Worm (Caenorhabditis elegans) whole organism, L1 larva: ENCODE data around the gene D1086.12.

Experiments used
- C16A3.4 ChIP-seq: fragments of 150-350 bp; optimal IDR thresholded peaks from 2 replicates; lab custom pipeline; 2014; ENCODE audit warnings: missing biosample characterization, missing genetic modification characterization
- aly-2 ChIP-seq: fragments of 150-350 bp; optimal IDR thresholded peaks from 2 replicates; lab custom pipeline; 2014; ENCODE audit warnings: missing biosample characterization, missing genetic modification characterization
- ama-1 ChIP-seq: fragments of 150-350 bp; optimal IDR thresholded peaks from 2 replicates; lab custom pipeline; 2014
- blmp-1 ChIP-seq: fragments of 150-350 bp; optimal IDR thresholded peaks from 2 replicates; lab custom pipeline; 2014; ENCODE audit warnings: missing biosample characterization, missing genetic modification characterization
- ceh-90 ChIP-seq: sonication (generic microtip); optimal IDR thresholded peaks from 2 replicates; lab custom pipeline; 2016; ENCODE audit warnings: missing genetic modification characterization, missing compliant biosample characterization
- pag-3 ChIP-seq: sonication (generic microtip); optimal IDR thresholded peaks from 2 replicates; lab custom pipeline; 2017; ENCODE audit warnings: missing genetic modification characterization, mild to moderate bottlenecking, missing compliant biosample characterization, antibody characterized with exemption, borderline replicate concordance; ENCODE audit not compliant: insufficient read depth
- rnt-1 ChIP-seq: sonication (generic microtip); optimal IDR thresholded peaks from 2 replicates; lab custom pipeline; 2016; ENCODE audit warnings: mild to moderate bottlenecking, missing genetic modification characterization, moderate library complexity, missing compliant biosample characterization
- sptf-1 ChIP-seq: fragments of 150-350 bp; optimal IDR thresholded peaks from 2 replicates; lab custom pipeline; 2014; ENCODE audit warnings: missing biosample characterization, missing genetic modification characterization
- unc-62 ChIP-seq: fragments of 150-350 bp; optimal IDR thresholded peaks from 2 replicates; lab custom pipeline; 2014; ENCODE audit warnings: missing biosample characterization, missing genetic modification reagents, missing genetic modification characterization
- ztf-11 ChIP-seq, 2 experiments: sonication (generic microtip); optimal IDR thresholded peaks; 2 replicates each; lab custom pipeline; 2016 to 2017; ENCODE audit warnings: missing genetic modification characterization in 2 of 2, missing biosample characterization in 1 of 2, missing compliant biosample characterization in 1 of 2

DNA sequence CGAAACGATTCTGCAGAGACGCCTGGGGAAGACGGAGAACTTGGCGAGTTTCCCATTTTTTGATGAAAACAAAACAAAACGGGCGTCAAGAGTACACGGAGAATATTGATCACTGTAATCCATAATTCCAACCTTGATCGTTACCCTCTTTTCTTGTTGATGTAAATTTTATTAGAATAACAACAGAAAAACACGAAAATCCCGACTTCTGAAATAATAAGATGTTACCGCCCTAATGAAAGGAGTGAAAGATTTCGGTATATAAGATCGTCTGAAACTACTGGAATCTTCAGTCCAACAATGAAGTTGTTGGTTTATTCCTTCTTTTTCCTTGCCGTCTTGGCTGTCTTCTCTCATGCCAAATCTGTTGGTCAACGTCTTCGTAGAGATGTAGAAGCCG is 3.0 kb downstream of the D1086.12 start, which contains the start of gene D1086.9:
- TF ChIP-seq unc-62 (GFP tag; lab: Kevin White, UChicago) = no peak
- TF ChIP-seq aly-2 (tag; lab: Kevin White, UChicago) = no peak
- no peak for TF ChIP-seq pag-3 (tag; lab: Kevin White, UChicago)
- TF ChIP-seq blmp-1 (tag; lab: Kevin White, UChicago) = no peak
- no peak for TF ChIP-seq rnt-1 (tag; lab: Kevin White, UChicago)
- no peak for TF ChIP-seq ztf-11 (tag; optimal IDR thresholded peaks at IDR 0.05; lab: Kevin White, UChicago)
- TF ChIP-seq ceh-90 (tag; lab: Kevin White, UChicago) = no peak
- TF ChIP-seq C16A3.4 (tag; lab: Kevin White, UChicago) = no peak
- TF ChIP-seq sptf-1 (tag; lab: Kevin White, UChicago) = no peak
- TF ChIP-seq ama-1 (lab: Kevin White, UChicago) = no peak
